Fruit fly (Drosophila melanogaster) whole organism, pupa: ENCODE measurements around the gene Cand1.

Source experiments
- CG10348 ChIP-seq: fragments of 200-800 bp; sonication (Bioruptor generic); IDR thresholded peaks from 2 replicates; pipeline ENCODE4 v1.3.6; 2022; ENCODE audit warnings: missing biosample characterization, missing genetic modification characterization
- CG12605 ChIP-seq: fragments of 200-800 bp; sonication (Bioruptor generic); IDR thresholded peaks from 2 replicates; pipeline ENCODE4 v1.3.6; 2022; ENCODE audit warnings: missing biosample characterization, missing genetic modification characterization
- CG13204 ChIP-seq: fragments of 200-800 bp; sonication (Bioruptor generic); optimal IDR thresholded peaks from 2 replicates; lab custom pipeline; 2018; ENCODE audit warnings: missing biosample characterization, mild to moderate bottlenecking, missing genetic modification characterization, moderate library complexity
- CG14655 ChIP-seq: fragments of 200-800 bp; sonication (Bioruptor generic); optimal IDR thresholded peaks from 3 replicates; lab custom pipeline; 2017; ENCODE audit warnings: mild to moderate bottlenecking, missing biosample characterization, missing genetic modification reagents, missing genetic modification characterization
- CG15710 ChIP-seq: fragments of 200-800 bp; sonication (Bioruptor generic); optimal IDR thresholded peaks from 2 replicates; lab custom pipeline; 2018; ENCODE audit warnings: missing biosample characterization, mild to moderate bottlenecking, missing genetic modification characterization, moderate library complexity
- CG17806 ChIP-seq: fragments of 200-800 bp; sonication (Bioruptor generic); optimal IDR thresholded peaks from 2 replicates; lab custom pipeline; 2018; ENCODE audit warnings: missing biosample characterization, mild to moderate bottlenecking, missing genetic modification characterization, moderate library complexity
- CG8159 ChIP-seq: fragments of 200-800 bp; sonication (Bioruptor generic); optimal IDR thresholded peaks from 3 replicates; lab custom pipeline; 2018; ENCODE audit warnings: missing biosample characterization, mild to moderate bottlenecking, missing genetic modification characterization, moderate library complexity
- CG8301 ChIP-seq: fragments of 200-800 bp; sonication (Bioruptor generic); optimal IDR thresholded peaks from 2 replicates; lab custom pipeline; 2018; ENCODE audit warnings: missing biosample characterization, mild to moderate bottlenecking, missing genetic modification characterization
- CG9948 ChIP-seq: fragments of 200-800 bp; sonication (Bioruptor generic); optimal IDR thresholded peaks from 2 replicates; lab custom pipeline; 2018; ENCODE audit warnings: missing biosample characterization, mild to moderate bottlenecking, missing genetic modification characterization, moderate library complexity
- D1 ChIP-seq: fragments of 200-800 bp; sonication (Bioruptor generic); optimal IDR thresholded peaks from 2 replicates; lab custom pipeline; 2018; ENCODE audit warnings: missing biosample characterization, mild to moderate bottlenecking, missing genetic modification characterization, moderate library complexity
- Ets98B ChIP-seq: fragments of 200-800 bp; sonication (Bioruptor generic); IDR thresholded peaks from 2 replicates; pipeline ENCODE4 v1.3.6; 2022; ENCODE audit warnings: missing biosample characterization, missing genetic modification characterization
- Pif1A ChIP-seq: fragments of 200-800 bp; sonication (Bioruptor generic); optimal IDR thresholded peaks from 3 replicates; lab custom pipeline; 2016; ENCODE audit warnings: missing biosample characterization, missing genetic modification characterization
- Snoo ChIP-seq: fragments of 200-800 bp; sonication (Bioruptor generic); optimal IDR thresholded peaks from 3 replicates; lab custom pipeline; 2017; ENCODE audit warnings: missing biosample characterization, mild to moderate bottlenecking, missing genetic modification characterization, inconsistent platforms
- gl ChIP-seq: fragments of 200-800 bp; sonication (Bioruptor generic); optimal IDR thresholded peaks from 2 replicates; lab custom pipeline; 2018; ENCODE audit warnings: missing biosample characterization, mild to moderate bottlenecking, missing genetic modification characterization

dm6 chr2L:10339841-10340240 lies 22.7 kb downstream of the Cand1 start:
- TF ChIP-seq CG9948 (tag; lab: Kevin White, UChicago) (no peak), CG14655 (GFP tag; lab: Kevin White, UChicago) (no peak), D1 (tag; lab: Kevin White, UChicago) (no peak), gl (no peak), Ets98B (GFP tag; lab: Robert Waterston, UW) (no peak), CG10348 (no peak), CG12605 (no peak), CG13204 (no peak), CG8301 (tag; lab: Kevin White, UChicago) (no peak), CG15710 (tag; lab: Kevin White, UChicago) (no peak), CG17806 (no peak), CG8159 (tag; lab: Kevin White, UChicago) (no peak), Pif1A (GFP tag; lab: Kevin White, UChicago) (no peak), Snoo (tag; lab: Kevin White, UChicago) (no peak)
